Worm (Caenorhabditis elegans) whole organism, L2 larva: Measurements from ENCODE around the gene dhhc-14.

Source experiments
- aly-2 ChIP-seq: fragments of 150-350 bp; optimal IDR thresholded peaks from 2 replicates; lab custom pipeline; 2014; ENCODE audit warnings: missing biosample characterization, missing genetic modification characterization
- ama-1 ChIP-seq: fragments of 150-350 bp; optimal IDR thresholded peaks from 2 replicates; lab custom pipeline; 2018; ENCODE audit warnings: inconsistent platforms
- ceh-82 ChIP-seq: fragments of 150-350 bp; optimal IDR thresholded peaks from 2 replicates; lab custom pipeline; 2014; ENCODE audit warnings: missing biosample characterization, missing genetic modification characterization
- fos-1 ChIP-seq: fragments of 150-350 bp; optimal IDR thresholded peaks from 2 replicates; lab custom pipeline; 2014; ENCODE audit warnings: missing biosample characterization, missing genetic modification characterization
- lsy-2 ChIP-seq, 2 experiments: fragments of 150-350 bp in 1 of 2; sonication (generic microtip) in 1 of 2; optimal IDR thresholded peaks; 2 replicates each; lab custom pipeline; 2014 to 2017; ENCODE audit warnings: missing biosample characterization in 2 of 2, missing genetic modification characterization in 2 of 2
- nhr-11 ChIP-seq: fragments of 150-350 bp; optimal IDR thresholded peaks from 2 replicates; lab custom pipeline; 2014; ENCODE audit warnings: missing biosample characterization, missing genetic modification characterization
- nhr-12 ChIP-seq: fragments of 150-350 bp; optimal IDR thresholded peaks from 2 replicates; lab custom pipeline; 2014; ENCODE audit warnings: missing biosample characterization, missing genetic modification characterization
- nhr-237 ChIP-seq: fragments of 150-350 bp; optimal IDR thresholded peaks from 2 replicates; lab custom pipeline; 2014; ENCODE audit warnings: missing biosample characterization, missing genetic modification characterization
- zag-1 ChIP-seq: fragments of 150-350 bp; optimal IDR thresholded peaks from 2 replicates; lab custom pipeline; 2014; ENCODE audit warnings: missing biosample characterization, missing genetic modification characterization

ce11 chrX:8509088-8509487 lies 43.0 kb upstream of the dhhc-14 start:
- TF ChIP-seq nhr-12 = no peak
- no peak for TF ChIP-seq aly-2 (tag; lab: Kevin White, UChicago)
- TF ChIP-seq zag-1 (tag; lab: Kevin White, UChicago) = no peak
- no peak for TF ChIP-seq fos-1
- no peak for TF ChIP-seq ama-1
- no peak for TF ChIP-seq lsy-2 (tag; optimal IDR thresholded peaks at IDR 0.05; lab: Kevin White, UChicago)
- TF ChIP-seq nhr-11 (tag; lab: Kevin White, UChicago) = no peak
- TF ChIP-seq nhr-237 (tag; lab: Kevin White, UChicago) = no peak
- no peak for TF ChIP-seq ceh-82 (tag; lab: Kevin White, UChicago)
